Fruit fly (Drosophila melanogaster) whole organism, embryonic: Measurements from ENCODE around the gene bun.

Source experiments
- Atf3 ChIP-seq: fragments of 200-800 bp; sonication (Bioruptor generic); optimal IDR thresholded peaks from 3 replicates; lab custom pipeline; 2016; ENCODE audit warnings: missing biosample characterization, missing genetic modification characterization
- B-H1 ChIP-seq: fragments of 200-800 bp; sonication (Bioruptor generic); IDR thresholded peaks from 3 replicates; pipeline ENCODE4 v1.3.6; 2022; ENCODE audit warnings: missing biosample characterization, missing genetic modification characterization
- CG10147 ChIP-seq: fragments of 200-800 bp; sonication (Bioruptor generic); optimal IDR thresholded peaks from 2 replicates; lab custom pipeline; 2019; ENCODE audit warnings: missing biosample characterization, mild to moderate bottlenecking, missing genetic modification characterization, moderate library complexity
- CG11247 ChIP-seq: fragments of 200-800 bp; sonication (Bioruptor generic); IDR thresholded peaks from 2 replicates; pipeline ENCODE4 v1.3.6; 2022; ENCODE audit warnings: missing biosample characterization, missing genetic modification characterization
- CG12744 ChIP-seq: fragments of 200-800 bp; sonication (Bioruptor generic); optimal IDR thresholded peaks from 2 replicates; lab custom pipeline; 2016; ENCODE audit warnings: missing biosample characterization, missing genetic modification characterization
- CG14965 ChIP-seq: fragments of 200-800 bp; sonication (Bioruptor generic); optimal IDR thresholded peaks from 2 replicates; lab custom pipeline; 2016; ENCODE audit warnings: missing biosample characterization, missing genetic modification characterization, borderline replicate concordance
- CG1602 ChIP-seq: fragments of 200-800 bp; sonication (Bioruptor generic); optimal IDR thresholded peaks from 3 replicates; lab custom pipeline; 2016; ENCODE audit warnings: missing biosample characterization, missing genetic modification characterization
- CG16815 ChIP-seq: fragments of 200-800 bp; sonication (Bioruptor generic); optimal IDR thresholded peaks from 3 replicates; lab custom pipeline; 2017; ENCODE audit warnings: missing biosample characterization, mild to moderate bottlenecking, missing genetic modification characterization
- CG18619 ChIP-seq: fragments of 200-800 bp; sonication (Bioruptor generic); optimal IDR thresholded peaks from 3 replicates; lab custom pipeline; 2017; ENCODE audit warnings: missing biosample characterization, mild to moderate bottlenecking, missing genetic modification characterization
- CG2712 ChIP-seq: fragments of 200-800 bp; optimal IDR thresholded peaks from 3 replicates; lab custom pipeline; 2019; ENCODE audit warnings: missing biosample characterization, mild to moderate bottlenecking, missing genetic modification characterization, moderate library complexity
- CG3281 ChIP-seq: fragments of 200-800 bp; sonication (Bioruptor generic); optimal IDR thresholded peaks from 3 replicates; lab custom pipeline; 2017; ENCODE audit warnings: missing biosample characterization, mild to moderate bottlenecking, missing genetic modification characterization
- CG34224 ChIP-seq: fragments of 200-800 bp; sonication (Bioruptor generic); IDR thresholded peaks from 3 replicates; pipeline ENCODE4 v1.3.6; 2022; ENCODE audit warnings: missing biosample characterization, missing genetic modification characterization; ENCODE audit not compliant: partially characterized antibody
- CG3726 ChIP-seq: fragments of 200-800 bp; sonication (Bioruptor generic); IDR thresholded peaks from 3 replicates; pipeline ENCODE4, ENCODE4 v1.3.6; 2022; ENCODE audit warnings: missing biosample characterization, missing genetic modification characterization
- CG3847 ChIP-seq: fragments of 200-800 bp; sonication (Bioruptor generic); IDR thresholded peaks from 2 replicates; pipeline ENCODE4 v1.3.6; 2022; ENCODE audit warnings: missing biosample characterization, missing genetic modification characterization
- CG4820 ChIP-seq: fragments of 200-800 bp; sonication (Bioruptor generic); optimal IDR thresholded peaks from 3 replicates; lab custom pipeline; 2016; ENCODE audit warnings: missing biosample characterization, missing genetic modification characterization
- CG7357 ChIP-seq: fragments of 200-800 bp; sonication (Bioruptor generic); IDR thresholded peaks from 3 replicates; pipeline ENCODE4 v1.3.6; 2022; ENCODE audit warnings: missing biosample characterization, missing genetic modification characterization
- CG7372 ChIP-seq: fragments of 200-800 bp; sonication (Bioruptor generic); IDR thresholded peaks from 2 replicates; pipeline ENCODE4 v1.3.6; 2022; ENCODE audit warnings: missing biosample characterization, missing genetic modification characterization
- CG7786 ChIP-seq: fragments of 200-800 bp; sonication (Bioruptor generic); optimal IDR thresholded peaks from 2 replicates; lab custom pipeline; 2016; ENCODE audit warnings: missing biosample characterization, missing genetic modification characterization
- CG7928 ChIP-seq: fragments of 200-800 bp; sonication (Bioruptor generic); optimal IDR thresholded peaks from 2 replicates; lab custom pipeline; 2017; ENCODE audit warnings: missing biosample characterization, mild to moderate bottlenecking, missing genetic modification characterization
- CG7963 ChIP-seq: fragments of 200-800 bp; sonication (Bioruptor generic); IDR thresholded peaks from 3 replicates; pipeline ENCODE4 v1.3.6; 2022; ENCODE audit warnings: missing biosample characterization, missing genetic modification characterization; ENCODE audit not compliant: partially characterized antibody
- CG9609 ChIP-seq: fragments of 200-800 bp; sonication (Bioruptor generic); optimal IDR thresholded peaks from 3 replicates; lab custom pipeline; 2016; ENCODE audit warnings: missing biosample characterization, missing genetic modification characterization
- Camta ChIP-seq: fragments of 200-800 bp; sonication (Bioruptor generic); optimal IDR thresholded peaks from 2 replicates; lab custom pipeline; 2016; ENCODE audit warnings: missing biosample characterization, missing genetic modification characterization
- Dad ChIP-seq: fragments of 200-800 bp; sonication (Bioruptor generic); optimal IDR thresholded peaks from 3 replicates; lab custom pipeline; 2016; ENCODE audit warnings: missing biosample characterization, missing genetic modification characterization
- Dll ChIP-seq: fragments of 200-800 bp; sonication (Bioruptor generic); IDR thresholded peaks from 4 replicates; pipeline ENCODE4 v1.3.6; 2022; ENCODE audit warnings: missing biosample characterization, missing genetic modification characterization; ENCODE audit not compliant: partially characterized antibody
- Drgx ChIP-seq: fragments of 200-800 bp; sonication (Bioruptor generic); IDR thresholded peaks from 2 replicates; pipeline ENCODE4 v1.3.6; 2022; ENCODE audit warnings: missing biosample characterization, missing genetic modification characterization
- E2f1 ChIP-seq: fragments of 200-800 bp; sonication (Bioruptor generic); IDR thresholded peaks from 2 replicates; pipeline ENCODE4 v1.3.6; 2022; ENCODE audit warnings: missing biosample characterization, missing genetic modification characterization
- Ets65A ChIP-seq: fragments of 200-800 bp; sonication (Bioruptor generic); peaks from one replicate; lab custom pipeline; 2016; ENCODE audit warnings: missing biosample characterization, missing genetic modification characterization
- HLHmδ ChIP-seq: fragments of 200-800 bp; sonication (Bioruptor generic); optimal IDR thresholded peaks from 2 replicates; lab custom pipeline; 2018; ENCODE audit warnings: missing biosample characterization, mild to moderate bottlenecking, missing genetic modification characterization, moderate library complexity
- HmgZ ChIP-seq: fragments of 200-800 bp; sonication (Bioruptor generic); optimal IDR thresholded peaks from 2 replicates; lab custom pipeline; 2018; ENCODE audit warnings: missing biosample characterization, mild to moderate bottlenecking, missing genetic modification characterization
- Hsf ChIP-seq: fragments of 200-800 bp; sonication (Bioruptor generic); optimal IDR thresholded peaks from 3 replicates; lab custom pipeline; 2016; ENCODE audit warnings: missing biosample characterization, missing genetic modification characterization
- Six4 ChIP-seq: fragments of 200-800 bp; sonication (Bioruptor generic); optimal IDR thresholded peaks from 2 replicates; lab custom pipeline; 2016; ENCODE audit warnings: missing biosample characterization, missing genetic modification characterization
- Spps ChIP-seq: fragments of 200-800 bp; sonication (Bioruptor generic); optimal IDR thresholded peaks from 2 replicates; lab custom pipeline; 2018; ENCODE audit warnings: missing biosample characterization, mild to moderate bottlenecking, missing genetic modification characterization
- ash1 ChIP-seq: fragments of 200-800 bp; sonication (Bioruptor generic); optimal IDR thresholded peaks from 2 replicates; lab custom pipeline; 2018; ENCODE audit warnings: missing biosample characterization, mild to moderate bottlenecking, missing genetic modification characterization
- bsh ChIP-seq, 2 experiments: fragments of 200-800 bp; sonication (Bioruptor generic); optimal IDR thresholded peaks; 2 replicates each; lab custom pipeline; 2017 to 2018; ENCODE audit warnings: mild to moderate bottlenecking in 2 of 2, missing biosample characterization in 2 of 2, missing genetic modification characterization in 2 of 2, moderate library complexity in 1 of 2
- dpn ChIP-seq, 2 experiments: fragments of 200-800 bp; sonication (Bioruptor generic); optimal IDR thresholded peaks; 3 replicates each; lab custom pipeline; 2016; ENCODE audit warnings: missing biosample characterization in 2 of 2, missing genetic modification characterization in 2 of 2
- ewg ChIP-seq: fragments of 200-800 bp; sonication (Bioruptor generic); optimal IDR thresholded peaks from 3 replicates; lab custom pipeline; 2017; ENCODE audit warnings: mild to moderate bottlenecking, missing biosample characterization, missing genetic modification reagents, missing genetic modification characterization
- exex ChIP-seq: fragments of 200-800 bp; sonication (Bioruptor generic); optimal IDR thresholded peaks from 4 replicates; lab custom pipeline; 2018; ENCODE audit warnings: missing biosample characterization, mild to moderate bottlenecking, missing genetic modification characterization, moderate library complexity
- eyg ChIP-seq: fragments of 200-800 bp; sonication (Bioruptor generic); optimal IDR thresholded peaks from 3 replicates; lab custom pipeline; 2016; ENCODE audit warnings: missing biosample characterization, missing genetic modification characterization
- gem ChIP-seq: fragments of 200-800 bp; sonication (Bioruptor generic); optimal IDR thresholded peaks from 2 replicates; lab custom pipeline; 2019; ENCODE audit warnings: missing biosample characterization, mild to moderate bottlenecking, missing genetic modification characterization, moderate library complexity
- grn ChIP-seq: fragments of 200-800 bp; sonication (Bioruptor generic); optimal IDR thresholded peaks from 3 replicates; lab custom pipeline; 2017; ENCODE audit warnings: missing biosample characterization, missing genetic modification characterization
- lab ChIP-seq: fragments of 200-800 bp; sonication (Bioruptor generic); optimal IDR thresholded peaks from 3 replicates; lab custom pipeline; 2017; ENCODE audit warnings: missing biosample characterization, missing genetic modification characterization, mild to moderate bottlenecking, moderate library complexity, missing genetic modification reagents
- lmd ChIP-seq: fragments of 200-800 bp; sonication (Bioruptor generic); IDR thresholded peaks from 2 replicates; pipeline ENCODE4 v1.3.6; 2022; ENCODE audit warnings: missing biosample characterization, missing genetic modification characterization
- nom ChIP-seq: fragments of 200-800 bp; sonication (Bioruptor generic); optimal IDR thresholded peaks from 2 replicates; lab custom pipeline; 2017; ENCODE audit warnings: missing biosample characterization, missing genetic modification characterization, mild to moderate bottlenecking, moderate library complexity, missing genetic modification reagents
- odd ChIP-seq: fragments of 200-800 bp; sonication (Bioruptor generic); optimal IDR thresholded peaks from 2 replicates; lab custom pipeline; 2017; ENCODE audit warnings: missing biosample characterization, mild to moderate bottlenecking, missing genetic modification characterization
- sd ChIP-seq: fragments of 200-800 bp; sonication (Bioruptor generic); optimal IDR thresholded peaks from 3 replicates; lab custom pipeline; 2018; ENCODE audit warnings: missing biosample characterization, mild to moderate bottlenecking, missing genetic modification characterization, moderate library complexity
- sna ChIP-seq: fragments of 200-800 bp; sonication (Bioruptor generic); IDR thresholded peaks from 2 replicates; pipeline ENCODE4 v1.3.6; 2022; ENCODE audit warnings: missing biosample characterization, missing genetic modification characterization; ENCODE audit not compliant: partially characterized antibody
- sr ChIP-seq: fragments of 200-800 bp; sonication (Bioruptor generic); IDR thresholded peaks from 3 replicates; pipeline ENCODE4 v1.3.6; 2022; ENCODE audit warnings: missing biosample characterization, missing genetic modification characterization
- stwl ChIP-seq: fragments of 200-800 bp; sonication (Bioruptor generic); optimal IDR thresholded peaks from 3 replicates; lab custom pipeline; 2018; ENCODE audit warnings: missing biosample characterization, mild to moderate bottlenecking, missing genetic modification characterization, moderate library complexity
- sug ChIP-seq: fragments of 200-800 bp; optimal IDR thresholded peaks from 2 replicates; lab custom pipeline; 2019; ENCODE audit warnings: missing biosample characterization, mild to moderate bottlenecking, missing genetic modification characterization, moderate library complexity
- tin ChIP-seq: fragments of 200-800 bp; sonication (Bioruptor generic); optimal IDR thresholded peaks from 3 replicates; lab custom pipeline; 2016; ENCODE audit warnings: missing biosample characterization, missing genetic modification characterization
- zen ChIP-seq: fragments of 200-800 bp; sonication (Bioruptor generic); optimal IDR thresholded peaks from 3 replicates; lab custom pipeline; 2018; ENCODE audit warnings: missing biosample characterization, mild to moderate bottlenecking, missing genetic modification characterization, moderate library complexity

Gene bun

DNA sequence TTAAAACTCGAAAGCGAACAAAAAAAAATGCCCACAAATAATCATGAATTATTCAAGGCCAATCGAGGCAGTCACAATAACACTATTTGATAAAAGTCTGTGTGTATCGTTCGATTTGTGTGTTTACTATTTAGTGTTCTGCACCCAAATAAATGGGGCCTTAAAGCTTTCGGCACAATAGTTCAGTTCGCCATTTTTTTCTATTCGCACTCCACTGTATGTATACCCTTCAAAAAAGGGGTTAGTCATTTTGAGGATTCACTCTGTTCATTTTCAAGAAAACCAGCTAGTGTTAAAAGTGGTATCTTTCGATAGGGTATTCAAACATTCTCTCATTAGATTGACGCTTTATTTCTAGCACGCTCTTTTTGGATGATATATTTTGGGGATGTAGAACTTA, 78.7 kb downstream of the bun start (continued):
- TF ChIP-seq stwl (no peak), CG10147 (GFP tag; lab: Kevin White, UChicago) (peak; percentile 23), CG3726 (GFP tag; lab: Robert Waterston, UW) (no peak), B-H1 (GFP tag; lab: Robert Waterston, UW) (peak; percentile 19; the same call in 1 of the 3 replicates), Camta (GFP tag; lab: Kevin White, UChicago) (no peak), CG14965 (GFP tag; lab: Kevin White, UChicago) (no peak), CG9609 (GFP tag; lab: Kevin White, UChicago) (no peak), Dll (GFP tag; lab: Robert Waterston, UW) (no peak), CG7786 (peak; percentile 55), Dad (GFP tag; lab: Kevin White, UChicago) (peak; percentile 16), sr (GFP tag; lab: Robert Waterston, UW) (no peak), Six4 (no peak), CG34224 (no peak), bsh (GFP tag; optimal IDR thresholded peaks at IDR 0.05; lab: Kevin White, UChicago) (no peak), CG7372 (GFP tag; lab: Robert Waterston, UW) (no peak), ewg (GFP tag; lab: Kevin White, UChicago) (no peak), ash1 (no peak), tin (GFP tag; lab: Kevin White, UChicago) (no peak), sna (GFP tag; lab: Robert Waterston, UW) (no peak), dpn (GFP tag; optimal IDR thresholded peaks at IDR 0.05; lab: Kevin White, UChicago) (peak; percentile 39 to 52), odd (GFP tag; lab: Kevin White, UChicago) (no peak), Hsf (peak; percentile 35), zen (tag; lab: Kevin White, UChicago) (no peak), lab (GFP tag; lab: Kevin White, UChicago) (peak; percentile 85), Drgx (no peak), grn (GFP tag; lab: Kevin White, UChicago) (no peak), CG18619 (GFP tag; lab: Kevin White, UChicago) (peak; percentile 40), Ets65A (no peak), CG7963 (GFP tag; lab: Robert Waterston, UW) (no peak), CG7357 (no peak), lmd (peak; percentile 44; the same call in 1 of the 2 replicates), CG7928 (GFP tag; lab: Kevin White, UChicago) (no peak), sug (tag; lab: Kevin White, UChicago) (peak; percentile 60), CG16815 (GFP tag; lab: Kevin White, UChicago) (peak; percentile 4), nom (no peak), CG3847 (peak; percentile 68), CG11247 (GFP tag; lab: Robert Waterston, UW) (peak; percentile 39; the same call in 1 of the 2 replicates), sd (tag; lab: Kevin White, UChicago) (peak; percentile 70), HmgZ (peak; percentile 54), eyg (GFP tag; lab: Kevin White, UChicago) (no peak), CG12744 (GFP tag; lab: Kevin White, UChicago) (peak; percentile 20), E2f1 (0 out of 2 replicates have a peak, but pooled peaks have one; percentile 44), Atf3 (GFP tag; lab: Kevin White, UChicago) (no peak), CG1602 (GFP tag; lab: Kevin White, UChicago) (no peak), gem (tag; lab: Kevin White, UChicago) (peak; percentile 51), CG3281 (GFP tag; lab: Kevin White, UChicago) (peak; percentile 68), exex (tag; lab: Kevin White, UChicago) (peak; percentile 61), HLHmδ (GFP tag; lab: Kevin White, UChicago) (no peak), CG2712 (no peak), CG4820 (GFP tag; lab: Kevin White, UChicago) (no peak), Spps (tag; lab: Kevin White, UChicago) (no peak)
